Worm (Caenorhabditis elegans): ENCODE results near the gene cki-1.

DNA sequence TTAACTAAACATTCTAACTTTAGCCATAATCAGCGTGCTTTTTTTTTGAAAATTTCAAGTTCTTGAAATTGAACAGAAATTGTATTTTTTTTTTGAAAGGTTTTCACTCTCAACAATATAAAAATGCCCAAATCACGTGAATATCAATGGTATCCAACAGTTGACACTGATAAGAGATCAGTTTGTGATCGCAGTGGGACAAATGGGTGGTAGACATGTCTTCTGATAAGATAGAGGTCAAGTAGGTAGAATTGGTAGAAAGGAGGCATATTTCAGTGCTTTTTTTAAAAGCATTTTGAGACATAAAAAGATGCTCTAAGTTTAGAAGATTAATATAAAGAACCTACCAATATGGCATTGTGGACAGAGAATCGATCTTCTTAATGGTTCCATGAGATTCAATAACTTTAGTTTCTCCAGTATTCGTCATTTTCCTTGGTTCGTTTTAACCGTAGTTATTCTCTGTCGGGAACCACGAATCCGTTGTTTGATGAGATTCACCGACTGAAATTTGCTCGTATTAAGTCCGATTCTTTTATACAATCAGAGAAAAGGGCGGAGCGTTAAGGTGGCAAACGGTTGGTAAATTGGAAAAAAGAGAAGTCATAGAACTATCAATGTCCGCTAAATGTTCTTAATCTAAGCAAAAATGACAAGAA lies 33.6 kb upstream of the cki-1 start, which contains the start of gene mthf-1:
- TF ChIP-seq pax-3 (tag; optimal IDR thresholded peaks at IDR 0.05) (no peak), mdl-1 (tag; optimal IDR thresholded peaks at IDR 0.05) (no peak), fos-1 (tag; optimal IDR thresholded peaks at IDR 0.05) (no peak), nhr-47 (tag; optimal IDR thresholded peaks at IDR 0.05) (no peak), nhr-77 (tag; optimal IDR thresholded peaks at IDR 0.05) (no peak)

Measured in whole organism, L1 larva.